Worm (Caenorhabditis elegans): Measurements from ENCODE around the gene B0303.7.
A peak's percentile ranks its signal among the peaks of the same experiment; 100 is the strongest.

B0303.7 gene

ce11 chrIII:8657676-8658366, 35.6 kb upstream of the B0303.7 start:
- TF ChIP-seq nhr-43 (tag; optimal IDR thresholded peaks at IDR 0.05; ENCODE audit: poor library complexity, severe bottlenecking) (no peak), egl-27 (tag; optimal IDR thresholded peaks at IDR 0.05) (no peak), unc-62 (GFP tag; optimal IDR thresholded peaks at IDR 0.05) (no peak), ceh-16 (tag; optimal IDR thresholded peaks at IDR 0.05) (no peak), nhr-12 (tag; optimal IDR thresholded peaks at IDR 0.05) (no peak), aly-2 (tag; optimal IDR thresholded peaks at IDR 0.05) (no peak), elt-3 (tag; optimal IDR thresholded peaks at IDR 0.05) (no peak), nhr-25 (tag; optimal IDR thresholded peaks at IDR 0.05) (no peak), fos-1 (tag; optimal IDR thresholded peaks at IDR 0.05) (no peak), ztf-4 (tag; optimal IDR thresholded peaks at IDR 0.05) (no peak), nhr-237 (tag; optimal IDR thresholded peaks at IDR 0.05) (no peak), ceh-28 (tag; optimal IDR thresholded peaks at IDR 0.05) (no peak), ceh-9 (tag; optimal IDR thresholded peaks at IDR 0.05) (no peak), zag-1 (tag; optimal IDR thresholded peaks at IDR 0.05) (no peak), fkh-2 (tag; optimal IDR thresholded peaks at IDR 0.05) (no peak), nhr-28 (tag; optimal IDR thresholded peaks at IDR 0.05) (no peak), pha-4 (tag; optimal IDR thresholded peaks at IDR 0.05) (no peak), ZK546.5 (tag; optimal IDR thresholded peaks at IDR 0.05) (no peak), nhr-23 (tag; optimal IDR thresholded peaks at IDR 0.05) (no peak)

ce11 chrIII:8658367-8658761, 35.1 kb upstream of the B0303.7 start:
- TF ChIP-seq pqm-1 (tag; optimal IDR thresholded peaks at IDR 0.05) (peak; percentile 82), pha-4 (tag; optimal IDR thresholded peaks at IDR 0.05) (peak; percentile 98), lin-15B (tag; optimal IDR thresholded peaks at IDR 0.05) (peak; percentile 52), lsy-12 (tag; optimal IDR thresholded peaks at IDR 0.05) (peak; percentile 89), nhr-76 (tag; optimal IDR thresholded peaks at IDR 0.05) (peak; percentile 46), nhr-43 (tag; optimal IDR thresholded peaks at IDR 0.05; ENCODE audit: poor library complexity, severe bottlenecking) (peak; percentile 93), sea-2 (GFP tag; optimal IDR thresholded peaks at IDR 0.05) (no peak), ztf-11 (tag; optimal IDR thresholded peaks at IDR 0.05) (no peak), eor-1 (tag; optimal IDR thresholded peaks at IDR 0.05) (peak in 1 of 2 experiments; percentile 32), elt-1 (tag; optimal IDR thresholded peaks at IDR 0.05) (peak; percentile 85), unc-62 (GFP tag; optimal IDR thresholded peaks at IDR 0.05) (peak; percentile 84), fkh-2 (tag; optimal IDR thresholded peaks at IDR 0.05) (peak; percentile 25), ceh-28 (tag; optimal IDR thresholded peaks at IDR 0.05) (peak; percentile 79), nhr-237 (tag; optimal IDR thresholded peaks at IDR 0.05) (no peak), skn-1 (tag; optimal IDR thresholded peaks at IDR 0.05) (peak; percentile 80), daf-12 (tag; optimal IDR thresholded peaks at IDR 0.05) (no peak), ceh-82 (tag; optimal IDR thresholded peaks at IDR 0.05) (no peak), elt-3 (tag; optimal IDR thresholded peaks at IDR 0.05) (peak in 1 of 3 experiments; percentile 90), mdl-1 (tag; optimal IDR thresholded peaks at IDR 0.05) (peak; percentile 78), nhr-11 (tag; optimal IDR thresholded peaks at IDR 0.05) (peak; percentile 78), egl-27 (tag; optimal IDR thresholded peaks at IDR 0.05) (peak; percentile 58), R02D3.7 (tag; optimal IDR thresholded peaks at IDR 0.05) (peak; percentile 33), lin-39 (tag; optimal IDR thresholded peaks at IDR 0.05) (peak; percentile 88), aly-2 (tag; optimal IDR thresholded peaks at IDR 0.05) (no peak), nhr-77 (tag; optimal IDR thresholded peaks at IDR 0.05) (no peak), nhr-12 (tag; optimal IDR thresholded peaks at IDR 0.05) (no peak), nhr-28 (tag; optimal IDR thresholded peaks at IDR 0.05) (no peak), egl-5 (tag; optimal IDR thresholded peaks at IDR 0.05) (peak; percentile 99), tbx-2 (tag; optimal IDR thresholded peaks at IDR 0.05) (peak; percentile 88), nhr-25 (tag; optimal IDR thresholded peaks at IDR 0.05) (peak; percentile 92), nhr-23 (tag; optimal IDR thresholded peaks at IDR 0.05) (peak; percentile 96), ZK546.5 (tag; optimal IDR thresholded peaks at IDR 0.05) (no peak), elt-2 (tag; optimal IDR thresholded peaks at IDR 0.05) (peak; percentile 98), nhr-67 (tag; optimal IDR thresholded peaks at IDR 0.05) (no peak), zag-1 (tag; optimal IDR thresholded peaks at IDR 0.05) (no peak), hmg-11 (tag; optimal IDR thresholded peaks at IDR 0.05) (peak; percentile 37), ceh-9 (tag; optimal IDR thresholded peaks at IDR 0.05) (no peak), ztf-4 (tag; optimal IDR thresholded peaks at IDR 0.05) (peak; percentile 66), fos-1 (tag; optimal IDR thresholded peaks at IDR 0.05) (no peak), mml-1 (tag; optimal IDR thresholded peaks at IDR 0.05) (peak; percentile 79), unc-39 (tag; optimal IDR thresholded peaks at IDR 0.05) (no peak), ceh-16 (tag; optimal IDR thresholded peaks at IDR 0.05) (no peak), nfya-1 (tag; optimal IDR thresholded peaks at IDR 0.05; ENCODE audit: insufficient read depth) (peak; percentile 85), fkh-10 (GFP tag; optimal IDR thresholded peaks at IDR 0.05) (no peak), jun-1 (tag; optimal IDR thresholded peaks at IDR 0.05) (peak; percentile 89), snpc-4 (tag; optimal IDR thresholded peaks at IDR 0.05) (peak; percentile 74), ama-1 (optimal IDR thresholded peaks at IDR 0.05) (peak; percentile 90)

Measured in whole organism, L3 larva.